Worm (Caenorhabditis elegans): ENCODE results near the gene ZK287.4.

ce11 chrV:9651294-9651693 is 34.2 kb downstream of the ZK287.4 start, which contains the start of gene T06E4.21:
- TF ChIP-seq nhr-237 (tag; optimal IDR thresholded peaks at IDR 0.05), result no peak
- no peak for TF ChIP-seq ztf-4 (tag; optimal IDR thresholded peaks at IDR 0.05)
- no peak for TF ChIP-seq unc-86 (tag; optimal IDR thresholded peaks at IDR 0.05)
